Worm (Caenorhabditis elegans) whole organism, young adult: ENCODE measurements around the gene M7.8.

ENCODE experiments used
- B0261.1 ChIP-seq: sonication (generic microtip); optimal IDR thresholded peaks from 2 replicates; lab custom pipeline; 2016; ENCODE audit warnings: mild to moderate bottlenecking, missing genetic modification characterization, moderate library complexity, missing compliant biosample characterization
- F23B12.7 ChIP-seq: sonication (generic microtip); optimal IDR thresholded peaks from 2 replicates; lab custom pipeline; 2017; ENCODE audit warnings: missing genetic modification characterization, mild to moderate bottlenecking, missing compliant biosample characterization, antibody characterized with exemption, moderate library complexity; ENCODE audit not compliant: insufficient read depth
- F49E8.2 ChIP-seq: sonication (generic microtip); optimal IDR thresholded peaks from 3 replicates; lab custom pipeline; 2017; ENCODE audit warnings: missing genetic modification characterization, mild to moderate bottlenecking, missing compliant biosample characterization, antibody characterized with exemption, moderate library complexity; ENCODE audit not compliant: insufficient read depth
- F52B5.7 ChIP-seq: sonication (generic microtip); optimal IDR thresholded peaks from 2 replicates; lab custom pipeline; 2016; ENCODE audit warnings: mild to moderate bottlenecking, missing genetic modification characterization, missing compliant biosample characterization
- F55B11.4 ChIP-seq: sonication (generic microtip); optimal IDR thresholded peaks from 2 replicates; lab custom pipeline; 2016; ENCODE audit warnings: missing compliant biosample characterization, missing genetic modification characterization, borderline replicate concordance; ENCODE audit not compliant: insufficient read depth
- F57C9.4 ChIP-seq: sonication (generic microtip); optimal IDR thresholded peaks from 2 replicates; lab custom pipeline; 2017; ENCODE audit warnings: mild to moderate bottlenecking, missing genetic modification characterization, missing compliant biosample characterization
- K12H6.12 ChIP-seq: fragments of 200-800 bp; sonication (Bioruptor generic); optimal IDR thresholded peaks from 2 replicates; lab custom pipeline; 2018; ENCODE audit warnings: mild to moderate bottlenecking, missing genetic modification characterization, missing compliant biosample characterization
- Y53G8AR.9 ChIP-seq: fragments of 200-800 bp; sonication (Bioruptor generic); conservative IDR thresholded peaks from 2 replicates; pipeline ENCODE4 v1.3.6; 2022; ENCODE audit warnings: missing genetic modification reagents, missing genetic modification characterization, missing compliant biosample characterization
- Y67H2A.10 ChIP-seq: fragments of 200-800 bp; sonication (Bioruptor generic); conservative IDR thresholded peaks from 2 replicates; pipeline ENCODE4 v1.3.6; 2022; ENCODE audit warnings: missing genetic modification reagents, missing genetic modification characterization, missing compliant biosample characterization
- Y95B8A.8 ChIP-seq: fragments of 200-800 bp; sonication (Bioruptor generic); IDR thresholded peaks from 2 replicates; pipeline ENCODE4 v1.3.6; 2022; ENCODE audit warnings: missing genetic modification reagents, missing genetic modification characterization, missing compliant biosample characterization
- akir-1 ChIP-seq: fragments of 200-800 bp; sonication (Bioruptor generic); optimal IDR thresholded peaks from 2 replicates; lab custom pipeline; 2018; ENCODE audit warnings: mild to moderate bottlenecking, missing genetic modification characterization, moderate library complexity, missing compliant biosample characterization
- ama-1 ChIP-seq, 3 experiments: fragments of 150-350 bp in 1 of 3; sonication (generic microtip) in 2 of 3; optimal IDR thresholded peaks; 2 replicates each; lab custom pipeline; 2014 to 2018; ENCODE audit warnings: missing biosample characterization in 2 of 3, missing genetic modification characterization in 2 of 3, missing genetic modification reagents in 2 of 3
- ceh-100 ChIP-seq: fragments of 200-800 bp; sonication (Bioruptor generic); IDR thresholded peaks from 2 replicates; pipeline ENCODE4 v1.3.6; 2022; ENCODE audit warnings: missing genetic modification reagents, missing genetic modification characterization, missing compliant biosample characterization
- die-1 ChIP-seq: sonication (generic microtip); optimal IDR thresholded peaks from 2 replicates; lab custom pipeline; 2016; ENCODE audit warnings: missing genotype, mild to moderate bottlenecking, missing genetic modification characterization, missing compliant biosample characterization
- dox-1 ChIP-seq: fragments of 200-800 bp; sonication (Bioruptor generic); IDR thresholded peaks from 2 replicates; pipeline ENCODE4 v1.3.6; 2022; ENCODE audit warnings: missing genetic modification reagents, missing genetic modification characterization, missing compliant biosample characterization
- efl-1 ChIP-seq: fragments of 150-350 bp; optimal IDR thresholded peaks from 2 replicates; lab custom pipeline; 2014; ENCODE audit warnings: missing biosample characterization, missing genetic modification reagents, missing genetic modification characterization
- egl-18 ChIP-seq: fragments of 200-800 bp; sonication (Bioruptor generic); IDR thresholded peaks from 2 replicates; pipeline ENCODE4 v1.3.6; 2022; ENCODE audit warnings: missing genetic modification reagents, missing genetic modification characterization, missing compliant biosample characterization
- fkh-3 ChIP-seq: sonication (generic microtip); optimal IDR thresholded peaks from 2 replicates; lab custom pipeline; 2016; ENCODE audit warnings: mild to moderate bottlenecking, missing genetic modification characterization, missing compliant biosample characterization
- him-1 ChIP-seq: sonication (generic microtip); optimal IDR thresholded peaks from 2 replicates; lab custom pipeline; 2016; ENCODE audit warnings: missing genotype, missing genetic modification reagents, missing genetic modification characterization, missing compliant biosample characterization
- hsf-1 ChIP-seq: fragments of 200-800 bp; sonication (Bioruptor generic); IDR thresholded peaks from 2 replicates; pipeline ENCODE4 v1.3.6; 2022; ENCODE audit warnings: missing genetic modification reagents, missing genetic modification characterization, missing compliant biosample characterization
- lin-26 ChIP-seq: fragments of 200-800 bp; sonication (Bioruptor generic); IDR thresholded peaks from 2 replicates; pipeline ENCODE4 v1.3.6; 2022; ENCODE audit warnings: missing genetic modification reagents, missing genetic modification characterization, missing compliant biosample characterization
- lsy-27 ChIP-seq: sonication (generic microtip); optimal IDR thresholded peaks from 2 replicates; lab custom pipeline; 2017; ENCODE audit warnings: missing genetic modification characterization, mild to moderate bottlenecking, missing compliant biosample characterization, antibody characterized with exemption, missing genotype, borderline replicate concordance; ENCODE audit not compliant: insufficient read depth
- madf-6 ChIP-seq: fragments of 200-800 bp; sonication (Bioruptor generic); IDR thresholded peaks from 2 replicates; pipeline ENCODE4 v1.3.6; 2022; ENCODE audit warnings: missing genetic modification reagents, missing genetic modification characterization, missing compliant biosample characterization
- mcd-1 ChIP-seq: fragments of 200-800 bp; sonication (Bioruptor generic); IDR thresholded peaks from 2 replicates; pipeline ENCODE4 v1.3.6; 2022; ENCODE audit warnings: missing genetic modification reagents, missing genetic modification characterization, missing compliant biosample characterization
- nfyb-1 ChIP-seq: fragments of 200-800 bp; sonication (Bioruptor generic); IDR thresholded peaks from 2 replicates; pipeline ENCODE4 v1.3.6; 2022; ENCODE audit warnings: missing genetic modification reagents, missing genetic modification characterization, missing compliant biosample characterization
- pha-4 ChIP-seq: fragments of 150-350 bp; sonication (generic microtip); optimal IDR thresholded peaks from 2 replicates; lab custom pipeline; 2014; ENCODE audit warnings: missing biosample characterization, missing genetic modification reagents, missing genetic modification characterization
- rec-8 ChIP-seq, 2 experiments: sonication (generic microtip); optimal IDR thresholded peaks; 2 replicates each; lab custom pipeline; 2016; ENCODE audit warnings: mild to moderate bottlenecking in 2 of 2, missing genetic modification characterization in 2 of 2, missing genetic modification reagents in 2 of 2, missing genotype in 2 of 2, missing biosample characterization in 1 of 2, missing compliant biosample characterization in 1 of 2, moderate library complexity in 1 of 2
- rpc-1 ChIP-seq, 2 experiments: fragments of 150-350 bp in 1 of 2; sonication (generic microtip) in 1 of 2; optimal IDR thresholded peaks; 2 replicates each; lab custom pipeline; 2014 to 2018; ENCODE audit warnings: missing biosample characterization in 1 of 2, missing genetic modification characterization in 1 of 2, missing genetic modification reagents in 1 of 2, missing genotype in 1 of 2
- sdz-38 ChIP-seq: sonication (generic microtip); optimal IDR thresholded peaks from 2 replicates; lab custom pipeline; 2016; ENCODE audit warnings: missing genotype, missing genetic modification characterization, missing compliant biosample characterization
- snpc-1.1 ChIP-seq: sonication (generic microtip); optimal IDR thresholded peaks from 2 replicates; lab custom pipeline; 2017; ENCODE audit warnings: missing genetic modification characterization, mild to moderate bottlenecking, missing compliant biosample characterization, antibody characterized with exemption, moderate library complexity, missing genotype, missing genetic modification reagents; ENCODE audit not compliant: insufficient read depth
- snpc-1.3 ChIP-seq: sonication (generic microtip); optimal IDR thresholded peaks from 2 replicates; lab custom pipeline; 2017; ENCODE audit warnings: missing genetic modification characterization, mild to moderate bottlenecking, missing compliant biosample characterization, antibody characterized with exemption, moderate library complexity, missing genotype, missing genetic modification reagents; ENCODE audit not compliant: insufficient read depth
- snpc-3.4 ChIP-seq: sonication (generic microtip); optimal IDR thresholded peaks from 2 replicates; lab custom pipeline; 2017; ENCODE audit warnings: missing genetic modification characterization, mild to moderate bottlenecking, missing compliant biosample characterization, antibody characterized with exemption, moderate library complexity, missing genotype, missing genetic modification reagents
- somi-1 ChIP-seq: fragments of 200-800 bp; sonication (Bioruptor generic); optimal IDR thresholded peaks from 2 replicates; lab custom pipeline; 2018; ENCODE audit warnings: mild to moderate bottlenecking, missing genetic modification characterization, missing compliant biosample characterization
- sptf-2 ChIP-seq: fragments of 200-800 bp; sonication (Bioruptor generic); optimal IDR thresholded peaks from 2 replicates; lab custom pipeline; 2018; ENCODE audit warnings: mild to moderate bottlenecking, missing genetic modification characterization, missing compliant biosample characterization
- tbx-9 ChIP-seq: sonication (generic microtip); optimal IDR thresholded peaks from 2 replicates; lab custom pipeline; 2016; ENCODE audit warnings: borderline replicate concordance, missing genetic modification characterization, inconsistent platforms, missing compliant biosample characterization
- unc-62 ChIP-seq: fragments of 150-350 bp; optimal IDR thresholded peaks from 2 replicates; lab custom pipeline; 2014; ENCODE audit warnings: missing biosample characterization, missing genetic modification reagents, missing genetic modification characterization
- xnd-1 ChIP-seq: sonication (generic microtip); optimal IDR thresholded peaks from 2 replicates; lab custom pipeline; 2016; ENCODE audit warnings: missing genotype, missing genetic modification reagents, missing genetic modification characterization, missing compliant biosample characterization
- zfh-2 ChIP-seq: fragments of 200-800 bp; sonication (Bioruptor generic); conservative IDR thresholded peaks from 2 replicates; pipeline ENCODE4 v1.3.6; 2022; ENCODE audit warnings: missing genetic modification reagents, missing genetic modification characterization, missing compliant biosample characterization
- ztf-22 ChIP-seq: fragments of 200-800 bp; sonication (Bioruptor generic); optimal IDR thresholded peaks from 2 replicates; lab custom pipeline; 2018; ENCODE audit warnings: mild to moderate bottlenecking, missing genetic modification characterization, moderate library complexity, missing compliant biosample characterization
- ztf-25 ChIP-seq: fragments of 200-800 bp; sonication (Bioruptor generic); IDR thresholded peaks from 2 replicates; pipeline ENCODE4 v1.3.6; 2022; ENCODE audit warnings: missing genetic modification reagents, missing genetic modification characterization, missing compliant biosample characterization
- ztf-6 ChIP-seq: fragments of 200-800 bp; sonication (Bioruptor generic); IDR thresholded peaks from 2 replicates; pipeline ENCODE4 v1.3.6; 2022; ENCODE audit warnings: missing genetic modification reagents, missing genetic modification characterization, missing compliant biosample characterization

M7.8 gene

DNA sequence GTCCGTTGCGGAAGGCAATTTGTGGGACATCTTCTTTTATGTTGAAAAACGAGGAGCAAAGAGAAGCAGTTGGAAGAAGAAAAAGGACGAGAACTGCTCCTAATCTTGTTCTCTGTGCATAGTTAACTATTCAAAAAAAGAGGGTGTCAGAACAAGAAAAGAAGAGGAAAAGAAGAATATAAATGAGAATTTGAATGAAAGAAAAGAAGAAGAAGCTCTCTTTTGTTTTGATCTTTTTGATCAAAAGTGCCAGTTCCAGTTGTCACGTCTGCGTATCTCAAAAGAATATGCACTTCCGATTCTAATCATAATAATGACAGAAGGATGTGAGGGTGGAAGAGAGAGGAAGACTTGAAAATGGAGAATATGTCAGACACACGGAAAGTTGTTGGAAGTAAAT is at the start of gene M7.8:
TSS of gene M7.8 (minus strand) at position 112 of the 400 bp plus-strand sequence.
- no peak for TF ChIP-seq efl-1 (GFP tag; lab: Kevin White, UChicago)
- TF ChIP-seq dox-1 = no peak
- TF ChIP-seq ama-1 (optimal IDR thresholded peaks at IDR 0.05; lab: Kevin White, UChicago) = no peak
- TF ChIP-seq ama-1 (GFP tag; optimal IDR thresholded peaks at IDR 0.05; lab: Kevin White, UChicago) = no peak
- no peak for TF ChIP-seq madf-6 (GFP tag; lab: Robert Waterston, UW)
- TF ChIP-seq F55B11.4 (tag; lab: Kevin White, UChicago) = no peak
- no peak for TF ChIP-seq rpc-1 (optimal IDR thresholded peaks at IDR 0.05; lab: Kevin White, UChicago)
- no peak for TF ChIP-seq rpc-1 (tag; optimal IDR thresholded peaks at IDR 0.05; lab: Kevin White, UChicago)
- TF ChIP-seq ztf-25 (GFP tag; lab: Robert Waterston, UW) = no peak
- no peak for TF ChIP-seq him-1 (tag; lab: Kevin White, UChicago)
- no peak for TF ChIP-seq hsf-1 (GFP tag; lab: Robert Waterston, UW)
- TF ChIP-seq Y67H2A.10 (GFP tag; lab: Robert Waterston, UW) = no peak
- TF ChIP-seq xnd-1 (tag; lab: Kevin White, UChicago) = no peak
- no peak for TF ChIP-seq zfh-2 (GFP tag; lab: Robert Waterston, UW)
- no peak for TF ChIP-seq Y95B8A.8 (GFP tag; lab: Robert Waterston, UW)
- no peak for TF ChIP-seq tbx-9 (tag; lab: Kevin White, UChicago)
- no peak for TF ChIP-seq fkh-3 (tag; lab: Kevin White, UChicago)

DNA sequence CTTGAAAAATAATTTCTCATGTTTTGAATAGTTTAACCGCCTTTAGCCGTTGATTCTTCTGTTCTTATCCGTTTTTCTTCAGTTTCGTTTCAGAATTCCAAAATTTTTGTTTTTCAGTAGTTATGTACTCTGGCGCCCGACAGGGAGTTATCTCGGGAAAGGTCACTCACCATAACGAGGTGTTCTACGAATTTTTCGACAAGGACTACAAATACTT is 48.3 kb upstream of the M7.8 start, which contains the start of gene F01G4.4:
TSS of gene F01G4.4 (plus strand) at position 118 of the 217 bp plus-strand sequence.
- TF ChIP-seq Y67H2A.10 (GFP tag; lab: Robert Waterston, UW) (no peak), B0261.1 (no peak), Y53G8AR.9 (GFP tag; lab: Robert Waterston, UW) (no peak), fkh-3 (tag; lab: Kevin White, UChicago) (no peak), snpc-1.3 (tag; lab: Kevin White, UChicago) (no peak), sptf-2 (GFP tag; lab: Kevin White, UChicago) (no peak), K12H6.12 (tag; lab: Kevin White, UChicago) (no peak), unc-62 (GFP tag; lab: Kevin White, UChicago) (no peak), snpc-3.4 (tag; lab: Kevin White, UChicago) (no peak), ztf-22 (GFP tag; lab: Kevin White, UChicago) (no peak), F23B12.7 (no peak), rec-8 (tag; optimal IDR thresholded peaks at IDR 0.05; lab: Kevin White, UChicago) (no peak), die-1 (tag; lab: Kevin White, UChicago) (no peak), mcd-1 (GFP tag; lab: Robert Waterston, UW) (no peak)

DNA sequence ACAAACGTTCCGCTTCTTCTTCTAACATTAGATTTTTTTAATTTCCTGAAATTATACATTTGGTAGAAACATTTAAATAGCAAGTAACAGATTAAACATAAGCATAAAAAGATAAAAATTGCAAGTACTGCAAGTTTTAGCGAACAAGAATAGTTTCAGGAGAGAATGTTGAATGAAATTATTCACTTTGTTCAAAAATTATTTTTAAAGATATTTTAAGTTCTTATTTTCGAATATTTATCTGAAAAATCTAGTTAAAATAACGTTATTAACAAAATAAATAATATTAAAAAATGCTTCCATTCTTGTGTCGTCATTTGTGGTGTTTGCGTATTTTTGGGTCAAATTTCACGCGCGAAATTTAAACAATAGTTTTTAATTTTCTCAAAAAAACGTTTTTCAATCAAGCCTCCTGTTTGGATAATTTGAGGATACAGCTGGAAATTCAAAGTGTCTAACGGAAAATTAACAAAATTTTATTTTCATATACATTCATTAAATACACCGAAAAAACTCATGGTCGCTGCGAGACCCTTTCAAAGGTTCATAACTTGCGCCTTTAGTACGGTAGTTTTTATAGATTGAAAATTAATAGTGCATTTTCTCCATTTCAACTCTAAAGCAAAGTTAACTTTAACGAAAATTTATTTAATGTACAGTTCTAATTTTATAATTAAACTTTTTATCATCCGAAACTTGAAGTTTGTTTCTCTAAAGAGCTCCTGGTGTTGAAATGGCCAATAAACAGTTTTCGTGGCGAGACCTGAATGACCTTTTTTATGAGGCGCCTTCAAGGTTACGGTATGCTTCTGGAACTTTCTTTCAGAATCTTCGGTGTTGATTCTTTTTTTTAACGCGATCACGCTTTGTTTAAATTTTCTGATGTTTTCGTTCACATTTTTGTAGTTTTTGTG is 47.7 kb upstream of the M7.8 start, which contains the start of gene skih-2:
TSS of gene skih-2 (minus strand) at position 51 of the 914 bp plus-strand sequence.
- TF ChIP-seq sdz-38 (tag; lab: Kevin White, UChicago) = no peak
- TF ChIP-seq F49E8.2 (tag; lab: Kevin White, UChicago) = peak; percentile 66
- TF ChIP-seq lsy-27 (tag; lab: Kevin White, UChicago) = no peak
- peak; percentile 44 for TF ChIP-seq ceh-100 (GFP tag; lab: Robert Waterston, UW)
- TF ChIP-seq ztf-6 = no peak
- no peak for TF ChIP-seq akir-1 (GFP tag; lab: Kevin White, UChicago)
- TF ChIP-seq egl-18 (GFP tag; lab: Robert Waterston, UW) = no peak
- TF ChIP-seq pha-4 = no peak
- peak; percentile 98 for TF ChIP-seq hsf-1 (GFP tag; lab: Robert Waterston, UW)
- no peak for TF ChIP-seq snpc-1.1 (tag; lab: Kevin White, UChicago)
- TF ChIP-seq somi-1 = no peak
- no peak for TF ChIP-seq Y67H2A.10 (GFP tag; lab: Robert Waterston, UW)
- TF ChIP-seq K12H6.12 (tag; lab: Kevin White, UChicago) = no peak
- peak; percentile 45; the same call in 1 of the 2 replicates for TF ChIP-seq nfyb-1
- no peak for TF ChIP-seq F52B5.7 (tag; lab: Kevin White, UChicago)
- TF ChIP-seq B0261.1 = no peak
- TF ChIP-seq lin-26 = no peak
- TF ChIP-seq him-1 (tag; lab: Kevin White, UChicago) = peak; percentile 2
- no peak for TF ChIP-seq F57C9.4
